Worm (Caenorhabditis elegans) whole organism, L4 larva: Measurements from ENCODE around the gene cope-1.

Source experiments
- F49E8.2 ChIP-seq: sonication (generic microtip); optimal IDR thresholded peaks from 2 replicates; lab custom pipeline; 2016; ENCODE audit warnings: missing compliant biosample characterization, mild to moderate bottlenecking, missing genetic modification characterization, borderline replicate concordance
- R02D3.7 ChIP-seq: fragments of 150-350 bp; sonication (generic microtip); optimal IDR thresholded peaks from 3 replicates; lab custom pipeline; 2014; ENCODE audit warnings: missing biosample characterization, missing genetic modification characterization
- Y105C5A.15 ChIP-seq: fragments of 200-800 bp; sonication (Bioruptor generic); IDR thresholded peaks from 2 replicates; pipeline ENCODE4 v1.3.6; 2022; ENCODE audit warnings: missing genetic modification characterization, missing compliant biosample characterization
- ceh-44 ChIP-seq: fragments of 200-800 bp; sonication (Bioruptor generic); IDR thresholded peaks from 2 replicates; pipeline ENCODE4 v1.3.6; 2022; ENCODE audit warnings: missing genetic modification reagents, missing genetic modification characterization, missing compliant biosample characterization
- fkh-10 ChIP-seq: fragments of 150-350 bp; optimal IDR thresholded peaks from 2 replicates; lab custom pipeline; 2014; ENCODE audit warnings: missing biosample characterization, missing genetic modification reagents, missing genetic modification characterization
- fos-1 ChIP-seq: fragments of 150-350 bp; optimal IDR thresholded peaks from 2 replicates; lab custom pipeline; 2014; ENCODE audit warnings: missing biosample characterization, missing genetic modification characterization
- jun-1 ChIP-seq: fragments of 150-350 bp; optimal IDR thresholded peaks from 2 replicates; lab custom pipeline; 2014; ENCODE audit warnings: missing biosample characterization, missing genetic modification reagents, missing genetic modification characterization
- nhr-10 ChIP-seq: fragments of 150-350 bp; optimal IDR thresholded peaks from 2 replicates; lab custom pipeline; 2014; ENCODE audit warnings: missing biosample characterization, missing genetic modification characterization
- nhr-28 ChIP-seq: fragments of 150-350 bp; optimal IDR thresholded peaks from 2 replicates; lab custom pipeline; 2014; ENCODE audit warnings: missing biosample characterization, missing genetic modification characterization
- nhr-76 ChIP-seq: fragments of 150-350 bp; optimal IDR thresholded peaks from 2 replicates; lab custom pipeline; 2014; ENCODE audit warnings: missing biosample characterization, missing genetic modification characterization
- set-16 ChIP-seq: fragments of 200-800 bp; sonication (Bioruptor generic); IDR thresholded peaks from 2 replicates; pipeline ENCODE4 v1.3.6; 2022; ENCODE audit warnings: missing genetic modification reagents, missing genetic modification characterization, missing compliant biosample characterization
- skn-1 ChIP-seq: fragments of 150-350 bp; optimal IDR thresholded peaks from 2 replicates; lab custom pipeline; 2014; ENCODE audit warnings: missing biosample characterization, missing genetic modification characterization
- unc-62 ChIP-seq, 3 experiments: fragments of 150-350 bp in 1 of 3; sonication (generic microtip); optimal IDR thresholded peaks in 2 of 3; peaks in 1 of 3; 1 replicate in 1 of 3; 2 replicates in 2 of 3; lab custom pipeline; 2014 to 2017; ENCODE audit warnings: missing biosample characterization in 3 of 3, missing genetic modification characterization in 3 of 3, missing genetic modification reagents in 3 of 3, missing genotype in 1 of 3

DNA sequence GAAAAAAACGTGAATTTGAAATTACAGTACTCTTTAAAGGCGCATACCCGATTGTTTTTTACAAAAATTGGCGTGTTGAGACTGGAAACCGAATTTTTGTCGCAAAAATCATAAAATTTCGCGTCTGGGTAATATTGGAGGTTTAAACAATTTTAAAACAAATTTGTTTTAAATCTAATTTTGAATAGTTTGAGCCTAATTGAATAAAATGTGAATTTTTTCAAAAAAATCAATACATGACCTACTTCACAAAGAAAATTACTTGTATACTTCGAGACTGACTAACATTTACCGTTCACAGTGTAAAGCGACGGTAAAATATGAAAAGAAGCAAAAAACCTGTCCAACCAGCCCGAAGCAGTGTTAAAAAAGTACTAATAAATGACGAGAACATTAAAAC, 31.2 kb downstream of the cope-1 start:
- TF ChIP-seq fos-1 (tag; lab: Kevin White, UChicago) (no peak), nhr-76 (tag; lab: Kevin White, UChicago) (no peak), ceh-44 (GFP tag; lab: Robert Waterston, UW) (no peak), R02D3.7 (tag; lab: Kevin White, UChicago) (no peak), nhr-10 (tag; lab: Kevin White, UChicago) (no peak), unc-62 (GFP tag; optimal IDR thresholded peaks at IDR 0.05 in 1 of 2; lab: Kevin White, UChicago) (peak in 1 of 2 experiments; percentile 51), unc-62 (tag; optimal IDR thresholded peaks at IDR 0.05; lab: Kevin White, UChicago) (no peak), Y105C5A.15 (GFP tag; lab: Robert Waterston, UW) (0 out of 2 replicates have a peak, but pooled peaks have one; percentile 48), set-16 (GFP tag; lab: Robert Waterston, UW) (no peak), fkh-10 (GFP tag; lab: Kevin White, UChicago) (no peak), F49E8.2 (tag; lab: Kevin White, UChicago) (no peak), skn-1 (tag; lab: Kevin White, UChicago) (no peak), nhr-28 (tag; lab: Kevin White, UChicago) (no peak), jun-1 (no peak)
